Worm (Caenorhabditis elegans): ENCODE measurements around the gene C02F5.12.

Gene C02F5.12

DNA sequence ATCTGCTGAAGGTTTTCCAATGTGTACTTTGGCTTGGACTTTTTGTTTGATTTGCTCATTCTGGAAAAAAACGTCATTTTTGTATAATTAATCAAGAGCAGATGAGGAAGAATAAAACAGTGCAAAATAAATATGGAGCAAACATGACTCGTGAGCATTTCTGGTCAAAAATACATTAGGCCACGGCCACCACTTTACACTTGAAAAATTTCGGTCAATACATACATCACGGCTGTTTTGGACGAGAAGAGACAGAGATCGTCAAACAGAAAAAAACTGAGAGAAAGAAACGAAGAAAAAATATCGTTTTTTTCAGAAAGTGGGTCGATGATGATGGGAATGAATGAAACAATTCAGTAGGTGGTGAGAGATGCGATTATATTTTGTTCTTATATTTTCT lies 25.5 kb upstream of the C02F5.12 start, which contains the start of the genes F09G8.7 and crn-7 (continued):
- TF ChIP-seq unc-62 (GFP tag; optimal IDR thresholded peaks at IDR 0.05 in 1 of 2): peak in 1 of 2 experiments; percentile 57
- TF ChIP-seq unc-62 (tag; optimal IDR thresholded peaks at IDR 0.05): no peak
- TF ChIP-seq lsy-2 (tag; optimal IDR thresholded peaks at IDR 0.05): peak in 1 of 2 experiments; percentile 61
- no peak for TF ChIP-seq jun-1 (tag; optimal IDR thresholded peaks at IDR 0.05)
- TF ChIP-seq ZK546.5 (tag; optimal IDR thresholded peaks at IDR 0.05): no peak

DNA sequence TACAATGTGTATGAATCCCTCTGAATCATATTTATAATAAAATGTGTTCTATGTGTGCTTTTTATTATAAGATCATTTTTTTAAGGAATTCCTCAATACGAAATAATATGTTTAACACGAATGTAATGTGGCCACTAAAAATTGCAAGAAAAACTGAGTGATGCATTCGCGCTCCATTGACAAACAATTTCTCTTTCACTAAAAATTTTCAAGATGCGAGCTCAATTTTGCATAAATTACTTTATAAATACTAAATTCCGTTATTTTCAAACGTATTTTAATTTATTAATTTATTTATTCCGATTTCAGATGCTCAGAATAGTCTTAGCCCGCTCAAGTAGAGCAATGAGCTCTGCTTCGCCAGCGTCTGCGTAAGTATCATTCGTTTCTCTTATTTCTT lies 22.9 kb upstream of the C02F5.12 start, which contains the start of gene mrps-9:
Gene mrps-9 (plus strand): TSS at position 310 of the 400 bp plus-strand sequence.
- TF ChIP-seq hlh-30 (tag; optimal IDR thresholded peaks at IDR 0.05; ENCODE audit: insufficient read depth) (peak; percentile 2), T20F7.1 (GFP tag; optimal IDR thresholded peaks at IDR 0.05) (peak; percentile 29), dpl-1 (GFP tag; optimal IDR thresholded peaks at IDR 0.05) (peak; percentile 31), mes-2 (tag; optimal IDR thresholded peaks at IDR 0.05; ENCODE audit: poor library complexity, severe bottlenecking) (peak; percentile 61), madf-5 (GFP tag; IDR thresholded peaks at IDR 0.05) (no peak), lin-38 (GFP tag; IDR thresholded peaks at IDR 0.05) (peak; percentile 94), dmd-6 (GFP tag; IDR thresholded peaks at IDR 0.05) (no peak)

DNA sequence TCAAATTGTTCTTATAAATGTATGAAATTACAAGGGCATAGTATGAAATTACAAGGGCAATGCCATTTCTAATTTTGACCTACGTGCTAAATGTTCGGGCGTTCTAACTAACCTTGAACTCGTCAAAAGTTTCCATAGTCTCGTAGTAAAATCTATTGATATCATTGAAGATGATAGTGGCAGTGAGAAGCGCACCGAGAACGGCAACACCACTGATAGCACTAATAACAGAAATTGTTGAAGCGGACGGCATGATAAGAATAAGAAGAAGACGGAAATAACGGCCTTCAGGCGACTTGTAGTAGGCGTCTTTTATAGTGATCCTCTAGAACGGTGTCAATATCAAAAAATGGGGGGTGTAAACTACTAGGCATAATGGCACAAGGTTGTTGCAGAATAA lies 20.5 kb upstream of the C02F5.12 start, which contains the start of gene col-91:
Gene col-91 (minus strand): TSS at position 288 of the 400 bp plus-strand sequence.
- TF ChIP-seq mes-2 (tag; optimal IDR thresholded peaks at IDR 0.05; ENCODE audit: poor library complexity, severe bottlenecking): no peak
- TF ChIP-seq unc-62 (GFP tag; optimal IDR thresholded peaks at IDR 0.05 in 1 of 2): peak in 1 of 2 experiments; percentile 23
- TF ChIP-seq unc-62 (tag; optimal IDR thresholded peaks at IDR 0.05): no peak
- TF ChIP-seq nhr-28 (tag; optimal IDR thresholded peaks at IDR 0.05): peak; percentile 37
- no peak for TF ChIP-seq Y48G9A.11 (GFP tag; IDR thresholded peaks at IDR 0.05)
- no peak for TF ChIP-seq D1046.2 (GFP tag; IDR thresholded peaks at IDR 0.05)
- TF ChIP-seq F26F4.8 (GFP tag; conservative IDR thresholded peaks at IDR 0.05): no peak
- TF ChIP-seq ceh-28 (tag; optimal IDR thresholded peaks at IDR 0.05): no peak
- TF ChIP-seq hif-1 (tag; optimal IDR thresholded peaks at IDR 0.05): no peak
- TF ChIP-seq mdl-1 (tag; optimal IDR thresholded peaks at IDR 0.05): no peak
- no peak for TF ChIP-seq zfp-3 (GFP tag; conservative IDR thresholded peaks at IDR 0.05)
- TF ChIP-seq aly-2 (tag; optimal IDR thresholded peaks at IDR 0.05): no peak
- TF ChIP-seq ztf-7 (tag; optimal IDR thresholded peaks at IDR 0.05): no peak
- no peak for TF ChIP-seq ceh-32 (tag; optimal IDR thresholded peaks at IDR 0.05; ENCODE audit: poor library complexity)
- no peak for TF ChIP-seq nhr-6 (tag; optimal IDR thresholded peaks at IDR 0.05)

ce11 chrIII:8262599-8262998 lies 19.8 kb upstream of the C02F5.12 start:
- 0 out of 2 replicates have a peak, but pooled peaks have one; percentile 17 for TF ChIP-seq egl-43 (GFP tag; IDR thresholded peaks at IDR 0.05)
- TF ChIP-seq arid-1 (GFP tag; conservative IDR thresholded peaks at IDR 0.05): no peak
- TF ChIP-seq lin-38 (GFP tag; IDR thresholded peaks at IDR 0.05): 0 out of 2 replicates have a peak, but pooled peaks have one; percentile 15
- no peak for TF ChIP-seq hif-1 (tag; optimal IDR thresholded peaks at IDR 0.05)
- peak; percentile 98 for TF ChIP-seq set-16 (GFP tag; IDR thresholded peaks at IDR 0.05)
- TF ChIP-seq sdz-12 (GFP tag; optimal IDR thresholded peaks at IDR 0.05): peak; percentile 51
- no peak for TF ChIP-seq attf-4 (tag; optimal IDR thresholded peaks at IDR 0.05)
- TF ChIP-seq lin-15B (tag; optimal IDR thresholded peaks at IDR 0.05): no peak
- TF ChIP-seq nhr-41 (GFP tag; IDR thresholded peaks at IDR 0.05): no peak
- peak; percentile 10 for TF ChIP-seq mes-2 (tag; optimal IDR thresholded peaks at IDR 0.05; ENCODE audit: poor library complexity, severe bottlenecking)
- TF ChIP-seq F10B5.3 (tag; optimal IDR thresholded peaks at IDR 0.05): no peak

- TF ChIP-seq nhr-111 (GFP tag; optimal IDR thresholded peaks at IDR 0.05) (no peak), unc-130 (GFP tag; optimal IDR thresholded peaks at IDR 0.05) (no peak), Y75B8A.6 (GFP tag; IDR thresholded peaks at IDR 0.05) (no peak), daf-8 (GFP tag; IDR thresholded peaks at IDR 0.05) (no peak), Y105C5A.15 (GFP tag; IDR thresholded peaks at IDR 0.05) (no peak), Y48G9A.11 (GFP tag; IDR thresholded peaks at IDR 0.05) (no peak), ceh-82 (tag; optimal IDR thresholded peaks at IDR 0.05) (no peak), unc-39 (tag; optimal IDR thresholded peaks at IDR 0.05) (no peak), egl-27 (tag; optimal IDR thresholded peaks at IDR 0.05) (no peak)
Observed at ce11 chrIII:8258045-8258444, 15.2 kb upstream of the C02F5.12 start, which contains the start of gene ncr-2. ncr-2 (plus strand) TSS chrIII:8258345.

Measured in whole organism, L4 larva.